Worm (Caenorhabditis elegans) whole organism, L1 larva: ENCODE results near the gene str-32.

Source experiments
- F16B12.6 ChIP-seq: fragments of 150-350 bp; optimal IDR thresholded peaks from 2 replicates; lab custom pipeline; 2014; ENCODE audit warnings: missing biosample characterization, missing genetic modification characterization
- alr-1 ChIP-seq: fragments of 200-800 bp; sonication (Bioruptor generic); optimal IDR thresholded peaks from 2 replicates; lab custom pipeline; 2018; ENCODE audit warnings: borderline replicate concordance, mild to moderate bottlenecking, missing genetic modification characterization, missing compliant biosample characterization
- aly-2 ChIP-seq: fragments of 150-350 bp; optimal IDR thresholded peaks from 2 replicates; lab custom pipeline; 2014; ENCODE audit warnings: missing biosample characterization, missing genetic modification characterization
- ceh-8 ChIP-seq: fragments of 200-800 bp; sonication (Bioruptor generic); optimal IDR thresholded peaks from 2 replicates; lab custom pipeline; 2018; ENCODE audit warnings: mild to moderate bottlenecking, missing genetic modification characterization, moderate library complexity, missing compliant biosample characterization
- ceh-82 ChIP-seq, 3 experiments: fragments of 150-350 bp in 1 of 3; sonication (generic microtip) in 2 of 3; optimal IDR thresholded peaks; 2 replicates each; lab custom pipeline; 2014 to 2017; ENCODE audit warnings: missing biosample characterization in 3 of 3, missing genetic modification characterization in 3 of 3
- ceh-88 ChIP-seq: fragments of 200-800 bp; sonication (Bioruptor generic); IDR thresholded peaks from 2 replicates; pipeline ENCODE4 v1.3.6; 2022; ENCODE audit warnings: missing genetic modification characterization, missing compliant biosample characterization
- ces-1 ChIP-seq: fragments of 150-350 bp; optimal IDR thresholded peaks from 2 replicates; lab custom pipeline; 2014; ENCODE audit warnings: missing biosample characterization, missing genetic modification reagents, missing genetic modification characterization
- efl-3 ChIP-seq: fragments of 200-800 bp; sonication (Bioruptor generic); optimal IDR thresholded peaks from 2 replicates; lab custom pipeline; 2018; ENCODE audit warnings: mild to moderate bottlenecking, missing genetic modification characterization, missing compliant biosample characterization
- ets-5 ChIP-seq: fragments of 200-800 bp; sonication (Bioruptor generic); IDR thresholded peaks from 2 replicates; pipeline ENCODE4 v1.3.6; 2022; ENCODE audit warnings: missing genetic modification characterization, missing compliant biosample characterization
- fkh-8 ChIP-seq: sonication (generic microtip); optimal IDR thresholded peaks from 2 replicates; lab custom pipeline; 2016; ENCODE audit warnings: mild to moderate bottlenecking, missing genetic modification characterization, missing compliant biosample characterization
- fos-1 ChIP-seq: fragments of 150-350 bp; optimal IDR thresholded peaks from 2 replicates; lab custom pipeline; 2014; ENCODE audit warnings: missing biosample characterization, missing genetic modification characterization
- grh-1 ChIP-seq: fragments of 200-800 bp; sonication (Bioruptor generic); IDR thresholded peaks from 2 replicates; pipeline ENCODE4 v1.3.6; 2022; ENCODE audit warnings: missing genetic modification reagents, missing genetic modification characterization, missing compliant biosample characterization
- hlh-17 ChIP-seq: fragments of 200-800 bp; sonication (Bioruptor generic); optimal IDR thresholded peaks from 2 replicates; lab custom pipeline; 2018; ENCODE audit warnings: missing genetic modification characterization, mild to moderate bottlenecking, missing compliant biosample characterization, moderate library complexity, borderline replicate concordance
- hlh-4 ChIP-seq: sonication (generic microtip); optimal IDR thresholded peaks from 2 replicates; lab custom pipeline; 2016; ENCODE audit warnings: mild to moderate bottlenecking, missing genetic modification characterization, missing compliant biosample characterization
- hpl-2 ChIP-seq: fragments of 150-350 bp; optimal IDR thresholded peaks from 2 replicates; lab custom pipeline; 2014; ENCODE audit warnings: missing biosample characterization, missing genetic modification reagents, missing genetic modification characterization
- irx-1 ChIP-seq: sonication (generic microtip); optimal IDR thresholded peaks from 2 replicates; lab custom pipeline; 2016; ENCODE audit warnings: missing genetic modification characterization, missing compliant biosample characterization
- isw-1 ChIP-seq: fragments of 200-800 bp; sonication (Bioruptor generic); IDR thresholded peaks from 2 replicates; pipeline ENCODE4 v1.3.6; 2022; ENCODE audit warnings: missing genetic modification characterization, missing compliant biosample characterization
- lin-15B ChIP-seq: fragments of 150-350 bp; sonication (generic microtip); optimal IDR thresholded peaks from 3 replicates; lab custom pipeline; 2014; ENCODE audit warnings: missing biosample characterization, missing genetic modification characterization
- lin-39 ChIP-seq: fragments of 150-350 bp; optimal IDR thresholded peaks from 2 replicates; lab custom pipeline; 2014; ENCODE audit warnings: missing biosample characterization, missing genetic modification reagents, missing genetic modification characterization
- lsy-2 ChIP-seq, 2 experiments: fragments of 150-350 bp; optimal IDR thresholded peaks; 2 replicates each; lab custom pipeline; 2014; ENCODE audit warnings: missing biosample characterization in 2 of 2, missing genetic modification characterization in 2 of 2
- mef-2 ChIP-seq: fragments of 150-350 bp; optimal IDR thresholded peaks from 2 replicates; lab custom pipeline; 2014; ENCODE audit warnings: missing biosample characterization, missing genetic modification characterization
- nhr-12 ChIP-seq: sonication (generic microtip); optimal IDR thresholded peaks from 2 replicates; lab custom pipeline; 2017; ENCODE audit warnings: missing biosample characterization, missing genetic modification characterization
- nhr-19 ChIP-seq: fragments of 200-800 bp; sonication (Bioruptor generic); conservative IDR thresholded peaks from 2 replicates; pipeline ENCODE4 v1.3.6; 2022; ENCODE audit warnings: missing genetic modification characterization, missing compliant biosample characterization
- nhr-237 ChIP-seq: fragments of 150-350 bp; optimal IDR thresholded peaks from 2 replicates; lab custom pipeline; 2014; ENCODE audit warnings: missing biosample characterization, missing genetic modification characterization
- nhr-71 ChIP-seq: sonication (generic microtip); optimal IDR thresholded peaks from 2 replicates; lab custom pipeline; 2016; ENCODE audit warnings: mild to moderate bottlenecking, missing genetic modification characterization, moderate library complexity, missing compliant biosample characterization
- nhr-77 ChIP-seq: fragments of 150-350 bp; optimal IDR thresholded peaks from 2 replicates; lab custom pipeline; 2014; ENCODE audit warnings: missing biosample characterization, missing genetic modification characterization
- nhr-84 ChIP-seq: sonication (generic microtip); optimal IDR thresholded peaks from 2 replicates; lab custom pipeline; 2017; ENCODE audit warnings: missing biosample characterization, missing genetic modification characterization
- nhr-85 ChIP-seq: sonication (generic microtip); peaks from one replicate; lab custom pipeline; 2016; ENCODE audit warnings: missing genetic modification characterization, inconsistent platforms, missing compliant biosample characterization
- snu-23 ChIP-seq: sonication (generic microtip); optimal IDR thresholded peaks from 2 replicates; lab custom pipeline; 2016; ENCODE audit warnings: missing genetic modification characterization, missing compliant biosample characterization
- sptf-1 ChIP-seq: fragments of 150-350 bp; optimal IDR thresholded peaks from 2 replicates; lab custom pipeline; 2014; ENCODE audit warnings: missing biosample characterization, missing genetic modification characterization
- sup-37 ChIP-seq: fragments of 200-800 bp; sonication (Bioruptor generic); optimal IDR thresholded peaks from 2 replicates; lab custom pipeline; 2018; ENCODE audit warnings: mild to moderate bottlenecking, missing genetic modification characterization, missing compliant biosample characterization
- tlp-1 ChIP-seq: fragments of 150-350 bp; optimal IDR thresholded peaks from 2 replicates; lab custom pipeline; 2014; ENCODE audit warnings: missing biosample characterization, missing genetic modification characterization
- unc-130 ChIP-seq: fragments of 150-350 bp; optimal IDR thresholded peaks from 2 replicates; lab custom pipeline; 2017; ENCODE audit warnings: missing biosample characterization, missing genetic modification characterization, inconsistent platforms
- unc-62 ChIP-seq: fragments of 150-350 bp; optimal IDR thresholded peaks from 2 replicates; lab custom pipeline; 2014; ENCODE audit warnings: missing biosample characterization, missing genetic modification reagents, missing genetic modification characterization
- vab-15 ChIP-seq: sonication (generic microtip); optimal IDR thresholded peaks from 2 replicates; lab custom pipeline; 2017; ENCODE audit warnings: missing genotype, mild to moderate bottlenecking, missing genetic modification characterization, missing compliant biosample characterization

str-32 gene

DNA sequence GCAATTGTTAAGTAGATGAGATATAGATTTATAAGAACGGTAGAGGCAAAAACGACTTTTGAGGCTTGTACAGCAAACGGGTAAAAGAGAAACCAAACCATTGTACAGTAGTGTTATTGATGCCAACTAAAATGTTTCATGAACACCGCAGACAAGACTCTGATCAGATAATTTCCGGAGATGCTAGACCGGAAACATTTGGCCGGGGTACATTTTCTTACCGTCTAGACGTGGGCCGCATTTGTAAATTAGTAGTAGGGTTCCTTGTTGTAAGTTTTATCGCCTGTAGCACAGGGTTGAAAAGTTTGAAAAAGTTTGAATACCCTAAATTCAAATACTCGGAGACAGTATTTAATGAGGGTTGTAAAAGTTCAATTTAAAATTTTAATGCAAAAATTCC lies at the start of gene str-32:
str-32 (minus strand) TSS at position 101 of the 400 bp plus-strand sequence.
- TF ChIP-seq nhr-77 (tag; lab: Kevin White, UChicago) = no peak
- TF ChIP-seq lin-39 (tag; lab: Kevin White, UChicago) = no peak
- TF ChIP-seq aly-2 (tag; lab: Kevin White, UChicago) = no peak
- no peak for TF ChIP-seq ceh-82 (tag; optimal IDR thresholded peaks at IDR 0.05; lab: Kevin White, UChicago)
- TF ChIP-seq sup-37 = no peak
- TF ChIP-seq alr-1 = no peak
- TF ChIP-seq mef-2 (tag; lab: Kevin White, UChicago) = no peak
- no peak for TF ChIP-seq irx-1
- TF ChIP-seq tlp-1 (tag; lab: Kevin White, UChicago) = no peak
- no peak for TF ChIP-seq lsy-2 (tag; optimal IDR thresholded peaks at IDR 0.05; lab: Kevin White, UChicago)
- no peak for TF ChIP-seq hpl-2 (GFP tag; lab: Kevin White, UChicago)
- no peak for TF ChIP-seq nhr-71
- TF ChIP-seq ets-5 (GFP tag; lab: Robert Waterston, UW) = no peak
- TF ChIP-seq, all 84 proteins: peak for 0

DNA sequence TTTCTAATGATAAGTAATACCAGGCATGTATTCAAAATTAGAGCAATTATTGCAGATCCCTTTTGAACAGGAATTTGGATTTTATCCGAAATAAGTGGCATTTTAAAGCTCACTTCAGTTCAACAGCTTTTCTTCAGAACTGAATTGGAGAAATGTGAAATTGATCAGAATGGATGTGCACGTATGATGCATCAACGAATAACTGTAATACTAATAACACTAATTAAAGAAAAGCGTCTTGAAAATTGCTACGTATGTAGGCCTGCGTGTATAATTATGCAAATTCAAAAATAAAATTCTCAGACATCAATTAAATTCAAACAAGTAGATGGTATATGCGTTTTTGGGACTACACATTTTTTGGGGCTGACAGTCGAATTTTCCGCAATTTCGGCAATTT lies 48.6 kb upstream of the str-32 start, which contains the start of gene str-205:
str-205 (minus strand) TSS at position 101 of the 400 bp plus-strand sequence.
- no peak for TF ChIP-seq nhr-12 (tag; lab: Kevin White, UChicago)
- no peak for TF ChIP-seq hlh-4
- no peak for TF ChIP-seq fos-1 (tag; lab: Kevin White, UChicago)
- no peak for TF ChIP-seq ces-1 (GFP tag; lab: Kevin White, UChicago)
- no peak for TF ChIP-seq efl-3
- TF ChIP-seq, all 84 proteins: peak for 0

ce11 chrV:4926371-4926770 lies 45.1 kb upstream of the str-32 start, which contains the start of gene srh-21:
TSS of gene srh-21 (plus strand) at chrV:4926671.
- TF ChIP-seq hlh-17 (GFP tag; lab: Kevin White, UChicago) (no peak), nhr-19 (GFP tag; lab: Robert Waterston, UW) (no peak), fkh-8 (tag; lab: Kevin White, UChicago) (peak; percentile 8), vab-15 (tag; lab: Kevin White, UChicago) (no peak), grh-1 (GFP tag; lab: Robert Waterston, UW) (no peak), ceh-88 (GFP tag; lab: Robert Waterston, UW) (no peak), nhr-84 (tag; lab: Kevin White, UChicago) (no peak), tlp-1 (tag; lab: Kevin White, UChicago) (no peak)

DNA sequence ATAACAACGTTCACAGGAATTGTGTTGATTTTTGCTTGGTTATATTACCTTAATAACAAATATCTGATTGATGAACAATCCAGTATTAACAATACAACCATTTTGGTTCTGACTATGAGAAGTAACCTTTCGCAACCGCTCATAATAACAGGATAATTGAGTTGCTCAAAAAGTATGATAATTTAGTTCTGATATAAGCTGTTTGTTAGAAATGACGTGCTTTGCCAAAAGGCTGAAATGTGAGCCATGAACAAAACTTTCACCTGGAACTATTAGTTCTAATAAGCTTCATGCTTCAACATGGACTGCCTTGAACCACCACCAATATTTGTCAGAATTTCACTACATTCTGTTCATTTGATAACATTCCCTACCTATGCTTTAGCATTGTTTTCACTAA lies 43.3 kb upstream of the str-32 start, which contains the start of gene srh-20:
srh-20 (plus strand) TSS at position 301 of the 400 bp plus-strand sequence.
- TF ChIP-seq ceh-8 (no peak), unc-130 (no peak)

- no peak for TF ChIP-seq nhr-85
- TF ChIP-seq lin-15B (tag; lab: Kevin White, UChicago) = no peak
- TF ChIP-seq fos-1 (tag; lab: Kevin White, UChicago) = no peak
- TF ChIP-seq ceh-82 (tag; optimal IDR thresholded peaks at IDR 0.05; lab: Kevin White, UChicago) = no peak
- no peak for TF ChIP-seq nhr-84 (tag; lab: Kevin White, UChicago)
- no peak for TF ChIP-seq hlh-4
- no peak for TF ChIP-seq sptf-1 (tag; lab: Kevin White, UChicago)
- no peak for TF ChIP-seq tlp-1 (tag; lab: Kevin White, UChicago)
- no peak for TF ChIP-seq F16B12.6 (tag; lab: Kevin White, UChicago)
- no peak for TF ChIP-seq isw-1 (GFP tag; lab: Robert Waterston, UW)
- no peak for TF ChIP-seq nhr-237 (tag; lab: Kevin White, UChicago)
- no peak for TF ChIP-seq snu-23 (GFP tag; lab: Kevin White, UChicago)
- no peak for TF ChIP-seq unc-62 (GFP tag; lab: Kevin White, UChicago)
- TF ChIP-seq, all 84 proteins: peak for 0
Measured at ce11 chrV:4922024-4922423, 40.7 kb upstream of the str-32 start, which contains the start of gene srh-22. TSS of gene srh-22 (plus strand) at chrV:4922324.
